Worm (Caenorhabditis elegans): ENCODE measurements around the gene idh-1.

DNA sequence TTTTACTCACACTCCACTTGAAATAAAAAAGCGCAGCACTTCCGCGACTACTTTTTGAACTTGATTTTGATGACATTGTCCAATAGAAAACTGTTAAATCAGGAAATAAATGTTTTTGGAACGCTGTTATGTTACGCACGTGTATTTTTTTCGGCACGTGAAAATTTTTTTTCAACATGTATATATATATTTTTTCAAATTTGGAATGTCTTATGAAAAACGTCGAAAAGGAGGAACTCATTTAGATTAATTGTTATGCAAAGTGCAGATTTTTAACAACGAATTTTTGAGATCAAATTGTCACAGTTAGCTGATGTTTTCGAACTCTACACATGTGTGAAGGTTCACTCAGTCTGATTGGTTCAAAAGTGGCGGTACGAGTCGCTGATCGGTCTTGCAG lies 42.4 kb downstream of the idh-1 start, which contains the start of gene F56D5.2:
- TF ChIP-seq dpl-1 (GFP tag; optimal IDR thresholded peaks at IDR 0.05) (no peak), lin-15B (tag; optimal IDR thresholded peaks at IDR 0.05) (no peak), rnt-1 (tag; optimal IDR thresholded peaks at IDR 0.05) (no peak), lin-35 (GFP tag; optimal IDR thresholded peaks at IDR 0.05) (no peak), ama-1 (optimal IDR thresholded peaks at IDR 0.05) (no peak), nhr-12 (tag; optimal IDR thresholded peaks at IDR 0.05) (no peak), pqm-1 (tag; optimal IDR thresholded peaks at IDR 0.05) (no peak)
